Worm (Caenorhabditis elegans) whole organism, L4/young adult: ENCODE measurements around the gene nlp-63.

Experiments used
- W03F9.2 ChIP-seq: fragments of 150-350 bp; optimal IDR thresholded peaks from 2 replicates; lab custom pipeline; 2014; ENCODE audit warnings: missing biosample characterization, missing genetic modification characterization
- dao-5 ChIP-seq: sonication (generic microtip); optimal IDR thresholded peaks from 2 replicates; lab custom pipeline; 2016; ENCODE audit warnings: missing genotype, missing genetic modification characterization, moderate library complexity, missing compliant biosample characterization
- him-1 ChIP-seq: sonication (generic microtip); optimal IDR thresholded peaks from 2 replicates; lab custom pipeline; 2016; ENCODE audit warnings: missing genotype, missing genetic modification reagents, missing genetic modification characterization, missing compliant biosample characterization

- TF ChIP-seq him-1 (tag; lab: Kevin White, UChicago), result no peak
- TF ChIP-seq dao-5 (tag; lab: Kevin White, UChicago), result no peak
- TF ChIP-seq W03F9.2 (tag; lab: Kevin White, UChicago), result no peak
Observed at ce11 chrII:10203765-10204164, 48.6 kb downstream of the nlp-63 start.
